Fruit fly (Drosophila melanogaster): Measurements from ENCODE around the gene CG44838.

CG44838 gene

DNA sequence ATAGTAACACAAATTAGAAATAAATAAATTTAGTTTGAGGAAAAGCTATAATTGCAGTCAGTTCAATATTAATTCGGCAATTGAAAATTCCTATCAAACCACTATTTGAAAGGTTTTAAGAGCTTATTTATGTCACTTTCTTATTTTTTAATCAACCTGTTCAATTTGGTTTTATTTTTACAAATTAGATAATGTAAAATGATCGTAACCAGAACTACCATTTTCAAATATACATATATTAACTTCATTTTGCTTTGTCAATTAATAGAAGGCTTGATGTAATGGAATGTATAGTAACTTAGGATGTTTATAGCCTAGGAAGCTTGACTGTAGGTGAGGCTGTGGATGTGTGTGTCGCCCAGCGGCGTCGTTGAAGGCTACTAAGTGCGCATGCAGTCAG is 5.7 kb downstream of the CG44838 start:
- TF ChIP-seq pan (optimal IDR thresholded peaks at IDR 0.05) (no peak), EcR (GFP tag; optimal IDR thresholded peaks at IDR 0.05) (no peak), usp (GFP tag; optimal IDR thresholded peaks at IDR 0.05) (no peak)

DNA sequence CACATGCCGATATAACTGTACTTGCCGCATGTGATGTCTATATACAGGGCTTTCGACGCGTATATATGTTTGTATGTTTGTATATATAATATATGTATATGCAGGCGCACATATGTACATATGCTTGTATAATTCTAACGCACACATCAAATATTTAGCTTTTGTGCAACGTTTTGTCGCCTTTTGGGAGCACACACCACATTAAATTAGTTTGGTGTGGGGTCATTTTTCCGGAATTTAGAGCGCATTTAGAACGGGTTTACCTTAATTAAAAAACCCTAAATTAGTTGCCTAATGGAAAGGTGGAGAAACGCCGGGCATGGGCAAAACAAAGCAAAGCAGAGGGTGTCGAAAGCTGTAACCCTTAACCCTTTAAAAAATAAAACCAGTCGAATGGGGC is 6.4 kb downstream of the CG44838 start:
- no peak for TF ChIP-seq Dll (optimal IDR thresholded peaks at IDR 0.05)
- TF ChIP-seq CG8478 (optimal IDR thresholded peaks at IDR 0.05): no peak
- no peak for TF ChIP-seq usp (GFP tag; optimal IDR thresholded peaks at IDR 0.05)
- TF ChIP-seq EcR (GFP tag; optimal IDR thresholded peaks at IDR 0.05): no peak
- TF ChIP-seq pan (optimal IDR thresholded peaks at IDR 0.05): no peak
- TF ChIP-seq psq (optimal IDR thresholded peaks at IDR 0.05): no peak

DNA sequence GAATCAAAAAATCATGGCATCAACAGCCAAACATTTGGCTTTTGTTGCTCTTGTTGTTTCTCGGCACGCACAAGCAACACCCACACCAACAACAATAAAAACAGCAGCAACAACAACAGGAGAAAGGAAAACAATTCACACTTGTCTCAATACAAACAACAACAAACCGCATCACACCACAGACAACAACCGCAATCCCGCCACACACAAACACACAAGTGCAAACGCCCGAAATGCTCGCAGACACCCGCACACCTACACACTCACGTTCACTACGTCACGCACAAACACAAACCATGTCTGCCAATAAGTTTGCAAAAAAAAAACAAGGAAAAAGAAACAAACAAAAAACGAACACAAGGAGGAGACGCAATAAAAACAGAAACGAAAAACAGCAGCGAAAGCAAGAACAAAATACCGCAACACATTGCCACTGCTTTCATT is 6.9 kb downstream of the CG44838 start:
- TF ChIP-seq pan (optimal IDR thresholded peaks at IDR 0.05): no peak
- TF ChIP-seq usp (GFP tag; optimal IDR thresholded peaks at IDR 0.05): no peak
- no peak for TF ChIP-seq Dll (optimal IDR thresholded peaks at IDR 0.05)
- TF ChIP-seq CG8478 (optimal IDR thresholded peaks at IDR 0.05): no peak
- TF ChIP-seq EcR (GFP tag; optimal IDR thresholded peaks at IDR 0.05): no peak
- no peak for TF ChIP-seq psq (optimal IDR thresholded peaks at IDR 0.05)

DNA sequence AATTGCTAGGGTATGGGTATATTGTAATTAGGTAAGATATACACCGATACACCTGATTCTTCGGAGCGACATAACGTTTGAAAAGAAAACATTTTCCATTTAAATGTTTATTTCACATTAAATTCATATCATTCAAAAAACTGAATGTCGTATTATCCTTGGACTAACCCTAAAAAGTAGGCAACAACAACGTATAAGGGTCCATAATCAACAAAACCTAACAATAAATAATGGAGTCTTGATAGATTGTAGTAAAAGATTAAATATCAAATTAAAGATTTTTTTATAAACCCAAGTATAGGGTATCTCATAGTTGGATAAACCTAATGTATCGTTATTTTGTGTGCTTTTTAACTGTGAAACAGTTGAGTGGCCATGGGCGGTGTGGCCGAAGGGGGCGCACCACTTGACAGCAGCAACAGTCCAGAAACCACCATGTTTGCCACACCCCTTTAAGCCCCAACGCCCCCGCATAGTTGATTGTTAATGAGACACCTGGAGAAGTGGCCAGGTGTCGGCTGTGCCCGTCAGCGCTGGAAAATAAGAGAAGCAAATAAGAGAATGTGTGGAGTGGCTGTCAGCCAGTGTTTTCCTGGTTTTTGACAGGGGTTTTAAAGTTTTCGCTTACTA is 7.5 kb downstream of the CG44838 start:
- TF ChIP-seq pan (optimal IDR thresholded peaks at IDR 0.05): peak; percentile 68
- no peak for TF ChIP-seq Dll (optimal IDR thresholded peaks at IDR 0.05)

DNA sequence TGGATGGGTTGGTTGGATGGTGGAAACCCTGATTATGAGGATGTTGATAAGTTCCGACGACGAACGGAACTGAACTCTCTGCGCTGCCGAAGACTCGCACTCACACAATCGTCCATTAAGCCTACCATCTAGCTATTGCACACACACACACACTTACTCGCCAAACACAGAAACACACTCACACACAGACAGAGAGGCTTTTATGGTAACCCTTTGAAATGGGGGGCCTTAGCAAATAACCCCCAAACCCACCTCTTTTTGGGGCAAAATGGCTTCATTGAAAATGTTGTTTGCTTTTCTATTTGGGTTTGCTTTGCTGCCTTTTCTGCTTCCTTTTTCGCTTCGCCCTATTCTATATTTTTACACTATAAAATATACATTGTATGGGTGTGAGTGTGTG is 8.2 kb downstream of the CG44838 start:
- TF ChIP-seq psq (optimal IDR thresholded peaks at IDR 0.05) (no peak), pan (optimal IDR thresholded peaks at IDR 0.05) (no peak), CG8478 (optimal IDR thresholded peaks at IDR 0.05) (no peak), EcR (GFP tag; optimal IDR thresholded peaks at IDR 0.05) (no peak), Dll (optimal IDR thresholded peaks at IDR 0.05) (no peak), usp (GFP tag; optimal IDR thresholded peaks at IDR 0.05) (no peak)

DNA sequence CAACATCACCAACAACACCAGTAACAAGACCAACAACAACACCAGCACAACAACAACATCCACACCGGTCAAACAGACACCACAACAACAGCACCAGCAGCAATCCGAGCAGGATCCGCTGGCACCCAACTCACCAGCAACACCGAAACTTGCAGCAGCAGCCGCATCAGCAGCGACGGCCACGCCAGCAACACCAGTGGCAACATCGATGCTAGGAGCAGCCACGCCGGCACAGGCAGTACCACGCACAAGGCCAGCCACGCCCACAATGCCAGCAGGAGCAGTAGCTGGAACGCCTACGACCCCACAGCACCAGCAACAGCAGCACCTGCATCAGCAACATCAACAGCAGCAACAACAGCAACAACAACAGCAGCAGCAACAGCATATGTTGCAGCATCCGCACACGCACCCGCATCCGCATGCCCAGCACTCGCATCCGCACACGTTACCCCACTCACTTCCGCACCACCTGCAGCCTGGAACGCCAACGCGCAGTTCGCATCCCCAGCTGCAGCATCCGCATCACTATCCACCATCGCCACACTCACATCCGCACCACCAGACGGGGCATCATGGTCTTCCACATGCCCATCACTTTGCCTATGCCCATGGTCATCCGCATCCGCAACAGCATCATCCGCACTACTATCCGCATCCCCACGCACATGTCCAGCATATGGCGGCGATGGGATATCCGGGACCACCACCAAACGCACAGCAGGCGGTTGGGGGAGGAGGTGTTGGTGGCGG is 10.5 kb downstream of the CG44838 start:
- no peak for TF ChIP-seq usp (GFP tag; optimal IDR thresholded peaks at IDR 0.05)
- TF ChIP-seq CG8478 (optimal IDR thresholded peaks at IDR 0.05): no peak
- TF ChIP-seq psq (optimal IDR thresholded peaks at IDR 0.05): no peak

DNA sequence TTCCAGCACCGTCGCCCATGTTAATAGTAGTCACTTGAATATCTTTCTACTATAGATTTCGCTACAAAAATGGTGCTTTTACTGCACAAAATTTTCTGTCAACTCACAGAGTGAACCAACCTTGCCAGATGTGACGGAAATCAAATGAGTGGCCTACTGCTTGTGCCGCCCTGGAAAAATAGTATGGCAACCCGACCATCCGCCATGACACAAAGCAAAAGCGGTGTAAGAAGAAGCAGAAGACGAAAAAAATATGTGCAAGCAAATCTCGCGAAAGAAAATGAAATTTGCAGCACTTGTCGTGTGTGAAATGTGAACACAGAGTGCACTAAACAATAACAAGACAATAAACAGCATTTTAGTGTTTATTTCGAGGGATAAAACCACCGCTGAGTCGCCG is 16.0 kb downstream of the CG44838 start, which contains the start of the genes Uch-L5 and Jarid2:
Gene Uch-L5 (minus strand): TSS at position 137 of the 400 bp plus-strand sequence.
Gene Jarid2 (plus strand): TSS at position 210 of the 400 bp plus-strand sequence.
- TF ChIP-seq usp (GFP tag; optimal IDR thresholded peaks at IDR 0.05) (no peak), CG8478 (optimal IDR thresholded peaks at IDR 0.05) (no peak), psq (optimal IDR thresholded peaks at IDR 0.05) (no peak), EcR (GFP tag; optimal IDR thresholded peaks at IDR 0.05) (no peak), Dll (optimal IDR thresholded peaks at IDR 0.05) (no peak), pan (optimal IDR thresholded peaks at IDR 0.05) (no peak)

DNA sequence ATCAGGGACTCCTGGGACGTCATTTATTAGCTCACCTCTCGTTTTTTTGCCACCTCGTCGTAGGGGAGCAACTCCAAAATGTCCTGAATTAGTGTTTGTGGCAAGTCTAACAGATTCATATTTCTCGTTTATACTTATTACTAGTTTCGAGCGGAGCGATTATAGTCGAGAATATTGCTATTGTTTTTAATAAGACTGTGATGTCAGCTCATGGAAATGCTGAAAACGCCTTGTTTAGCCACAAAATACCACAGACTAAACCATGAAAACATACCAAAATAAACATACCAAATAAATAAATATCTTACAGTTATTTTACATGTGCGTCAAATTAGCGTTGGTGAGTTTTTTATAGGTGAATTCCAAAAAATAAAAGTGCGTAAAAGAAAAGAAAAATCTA is 26.7 kb downstream of the CG44838 start, which contains the start of gene pall:
Gene pall (minus strand): TSS at position 205 of the 400 bp plus-strand sequence.
- TF ChIP-seq EcR (GFP tag; optimal IDR thresholded peaks at IDR 0.05): no peak
- TF ChIP-seq psq (optimal IDR thresholded peaks at IDR 0.05): no peak
- no peak for TF ChIP-seq usp (GFP tag; optimal IDR thresholded peaks at IDR 0.05)
- no peak for TF ChIP-seq pan (optimal IDR thresholded peaks at IDR 0.05)
- TF ChIP-seq CG8478 (optimal IDR thresholded peaks at IDR 0.05): no peak
- TF ChIP-seq Dll (optimal IDR thresholded peaks at IDR 0.05): no peak

DNA sequence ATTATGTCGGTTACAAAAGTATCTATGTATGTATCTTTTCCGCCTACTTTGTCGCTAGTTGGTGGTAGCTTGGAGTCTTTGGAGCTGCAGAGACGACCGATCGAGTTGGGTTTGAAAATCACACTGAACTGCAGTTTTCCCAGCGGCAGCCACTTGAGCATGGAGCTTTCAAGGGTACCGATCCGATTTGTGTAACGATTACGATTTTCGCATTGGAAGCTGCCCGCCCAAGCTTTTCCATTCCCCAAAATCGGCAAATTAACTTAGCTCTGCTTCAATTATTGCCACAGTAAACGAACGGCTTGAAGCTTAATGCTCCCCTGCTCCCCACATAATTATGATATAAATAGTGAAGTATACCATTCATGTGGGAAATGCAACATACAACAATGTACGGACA is 28.3 kb downstream of the CG44838 start, which contains the start of gene CG32036:
Gene CG32036 (minus strand): TSS at position 101 of the 400 bp plus-strand sequence.
- no peak for TF ChIP-seq Dll (optimal IDR thresholded peaks at IDR 0.05)
- no peak for TF ChIP-seq CG8478 (optimal IDR thresholded peaks at IDR 0.05)
- no peak for TF ChIP-seq EcR (GFP tag; optimal IDR thresholded peaks at IDR 0.05)
- no peak for TF ChIP-seq pan (optimal IDR thresholded peaks at IDR 0.05)
- no peak for TF ChIP-seq usp (GFP tag; optimal IDR thresholded peaks at IDR 0.05)
- no peak for TF ChIP-seq psq (optimal IDR thresholded peaks at IDR 0.05)

DNA sequence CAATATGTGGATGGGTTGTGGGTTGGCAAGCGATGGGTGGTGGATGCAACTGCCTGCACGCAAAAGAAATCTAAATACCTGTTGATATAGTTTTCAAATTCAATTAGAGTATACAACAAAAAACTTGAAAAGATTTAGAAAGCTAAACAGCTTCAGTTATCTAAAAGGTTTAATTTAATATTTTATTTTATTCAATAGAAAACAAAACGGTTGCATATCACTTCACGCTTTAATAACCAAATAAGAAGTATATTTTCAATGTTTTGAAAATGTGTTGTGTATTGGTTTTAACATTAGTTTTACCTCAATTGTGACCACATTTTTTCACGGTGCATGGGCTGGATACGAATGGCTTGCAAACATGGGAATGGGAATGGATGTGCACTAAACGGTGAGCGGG is 28.8 kb downstream of the CG44838 start:
- TF ChIP-seq CG8478 (optimal IDR thresholded peaks at IDR 0.05): no peak
- no peak for TF ChIP-seq Dll (optimal IDR thresholded peaks at IDR 0.05)
- TF ChIP-seq pan (optimal IDR thresholded peaks at IDR 0.05): no peak
- no peak for TF ChIP-seq EcR (GFP tag; optimal IDR thresholded peaks at IDR 0.05)
- no peak for TF ChIP-seq psq (optimal IDR thresholded peaks at IDR 0.05)
- no peak for TF ChIP-seq usp (GFP tag; optimal IDR thresholded peaks at IDR 0.05)

DNA sequence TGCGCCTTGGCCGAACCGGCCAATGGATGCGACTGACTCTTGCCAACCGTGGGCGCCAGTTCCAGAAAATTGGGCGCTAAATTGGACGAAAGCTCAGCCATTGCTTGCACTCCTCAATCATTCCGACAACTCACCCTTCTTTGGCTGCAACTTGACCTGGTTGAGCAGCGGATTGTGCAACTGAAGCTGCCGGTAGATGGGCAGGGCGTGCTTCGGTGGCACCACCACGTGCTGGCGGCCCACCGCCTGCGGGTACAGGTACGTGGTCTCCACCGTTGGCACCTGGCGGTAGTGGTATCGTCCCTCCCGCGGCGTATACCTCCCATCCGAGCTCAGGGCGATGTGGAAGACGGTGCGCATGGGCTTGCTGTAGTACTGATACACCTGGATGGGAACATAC is 29.6 kb downstream of the CG44838 start:
- TF ChIP-seq usp (GFP tag; optimal IDR thresholded peaks at IDR 0.05): no peak
- no peak for TF ChIP-seq pan (optimal IDR thresholded peaks at IDR 0.05)
- no peak for TF ChIP-seq EcR (GFP tag; optimal IDR thresholded peaks at IDR 0.05)
- no peak for TF ChIP-seq Dll (optimal IDR thresholded peaks at IDR 0.05)
- TF ChIP-seq psq (optimal IDR thresholded peaks at IDR 0.05): no peak
- TF ChIP-seq CG8478 (optimal IDR thresholded peaks at IDR 0.05): no peak

DNA sequence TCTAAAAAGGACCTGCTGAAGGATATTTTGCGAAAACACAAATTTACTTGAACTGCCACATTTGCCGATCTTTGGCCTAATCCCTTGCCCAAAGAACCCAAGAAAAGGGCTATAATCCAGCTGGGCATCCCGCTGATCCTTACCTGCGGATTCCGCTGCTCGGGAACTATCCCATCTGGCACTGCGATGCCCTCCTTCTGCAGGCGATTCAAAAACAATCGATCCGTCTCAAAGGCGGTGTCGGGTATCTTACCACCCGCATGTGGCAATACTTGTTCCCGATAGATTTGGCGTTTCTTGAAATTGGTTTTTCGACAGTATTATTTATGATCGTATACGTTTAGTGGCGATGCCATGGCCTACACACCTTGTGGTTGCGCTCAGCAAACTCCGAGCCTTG is 30.5 kb downstream of the CG44838 start:
- TF ChIP-seq usp (GFP tag; optimal IDR thresholded peaks at IDR 0.05) (no peak), EcR (GFP tag; optimal IDR thresholded peaks at IDR 0.05) (no peak), psq (optimal IDR thresholded peaks at IDR 0.05) (no peak), Dll (optimal IDR thresholded peaks at IDR 0.05) (no peak), pan (optimal IDR thresholded peaks at IDR 0.05) (no peak), CG8478 (optimal IDR thresholded peaks at IDR 0.05) (no peak)
